Worm (Caenorhabditis elegans): ENCODE results near the gene T02B11.4.
"Not testable (repeated sequence)": the region's sequence is repeated elsewhere in the genome, so short reads cannot be mapped to it uniquely, and the experiment has no call there.

DNA sequence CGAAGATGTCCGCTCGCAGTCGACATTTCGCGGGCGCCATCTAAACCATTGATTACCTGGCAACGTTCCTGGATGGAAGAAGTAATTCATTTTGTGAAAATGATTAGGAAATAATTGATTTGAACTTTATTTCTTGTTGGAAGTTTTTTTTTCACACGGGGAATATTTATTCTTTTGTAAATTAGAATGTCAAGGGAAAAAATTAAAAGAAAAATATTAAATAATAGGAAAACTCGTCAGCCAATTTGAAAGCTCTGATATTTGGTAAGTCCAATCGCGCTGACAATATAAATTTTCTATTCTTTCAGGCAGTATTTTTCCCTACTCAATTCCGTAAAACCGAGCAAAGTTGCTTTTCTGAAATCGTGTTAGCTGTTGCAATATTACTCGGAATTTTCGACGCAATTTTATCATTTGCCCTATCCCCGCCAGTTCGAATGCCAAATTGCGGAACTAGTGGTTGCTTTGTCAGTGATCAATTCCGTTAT lies 31.9 kb downstream of the T02B11.4 start, which contains the start of the genes K09C6.7 and K09C6.10:
- not testable (repeated sequence) for TF ChIP-seq hmg-4 (GFP tag; optimal IDR thresholded peaks at IDR 0.05); pes-1 (GFP tag; IDR thresholded peaks at IDR 0.05); ceh-36 (tag; optimal IDR thresholded peaks at IDR 0.05); ets-7 (tag; optimal IDR thresholded peaks at IDR 0.05); flt-1 (GFP tag; IDR thresholded peaks at IDR 0.05)
